Fruit fly (Drosophila melanogaster) S2 (cell line): ENCODE results near the gene OtopLc.

Experiments used
- CG8478 ChIP-seq: fragments of >200 bp; optimal IDR thresholded peaks from 2 replicates; lab custom pipeline; 2018
- CTCF ChIP-seq, 2 experiments: fragments of >200 bp; optimal IDR thresholded peaks; 2 replicates each; lab custom pipeline; 2018

Gene OtopLc

dm6 chrX:5638588-5638987 lies 24.1 kb downstream of the OtopLc start:
- TF ChIP-seq CG8478 (lab: Kevin White, UChicago) (no peak), CTCF (optimal IDR thresholded peaks at IDR 0.05; lab: Kevin White, UChicago) (no peak)

DNA sequence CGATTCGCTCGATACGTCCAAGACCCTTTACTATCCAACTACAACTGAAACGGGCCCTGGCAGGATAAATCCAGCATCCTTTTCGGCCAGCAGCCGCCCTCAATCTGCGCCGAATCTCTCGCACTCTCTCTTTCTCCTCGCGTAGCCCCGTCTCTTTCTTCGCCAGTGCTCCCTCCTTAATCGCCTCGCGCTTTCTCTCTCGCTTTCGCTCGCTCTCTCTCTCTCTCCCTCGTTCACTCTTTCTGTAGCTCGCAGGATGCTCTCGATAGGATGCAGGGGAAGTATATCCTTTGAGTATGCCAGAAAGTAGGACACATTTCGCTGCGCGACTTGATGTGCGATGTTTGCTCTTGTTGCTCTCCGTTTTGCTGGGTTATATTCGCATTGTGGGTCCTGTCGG lies 25.1 kb downstream of the OtopLc start:
- TF ChIP-seq CTCF (optimal IDR thresholded peaks at IDR 0.05; lab: Kevin White, UChicago) = no peak
- no peak for TF ChIP-seq CG8478 (lab: Kevin White, UChicago)

- TF ChIP-seq CG8478 (lab: Kevin White, UChicago) (no peak), CTCF (optimal IDR thresholded peaks at IDR 0.05; lab: Kevin White, UChicago) (no peak)
Observed at dm6 chrX:5636529-5637099, 26.0 kb downstream of the OtopLc start.

dm6 chrX:5634714-5635113 lies 27.9 kb downstream of the OtopLc start:
- no peak for TF ChIP-seq CG8478 (lab: Kevin White, UChicago)
- no peak for TF ChIP-seq CTCF (optimal IDR thresholded peaks at IDR 0.05; lab: Kevin White, UChicago)

DNA sequence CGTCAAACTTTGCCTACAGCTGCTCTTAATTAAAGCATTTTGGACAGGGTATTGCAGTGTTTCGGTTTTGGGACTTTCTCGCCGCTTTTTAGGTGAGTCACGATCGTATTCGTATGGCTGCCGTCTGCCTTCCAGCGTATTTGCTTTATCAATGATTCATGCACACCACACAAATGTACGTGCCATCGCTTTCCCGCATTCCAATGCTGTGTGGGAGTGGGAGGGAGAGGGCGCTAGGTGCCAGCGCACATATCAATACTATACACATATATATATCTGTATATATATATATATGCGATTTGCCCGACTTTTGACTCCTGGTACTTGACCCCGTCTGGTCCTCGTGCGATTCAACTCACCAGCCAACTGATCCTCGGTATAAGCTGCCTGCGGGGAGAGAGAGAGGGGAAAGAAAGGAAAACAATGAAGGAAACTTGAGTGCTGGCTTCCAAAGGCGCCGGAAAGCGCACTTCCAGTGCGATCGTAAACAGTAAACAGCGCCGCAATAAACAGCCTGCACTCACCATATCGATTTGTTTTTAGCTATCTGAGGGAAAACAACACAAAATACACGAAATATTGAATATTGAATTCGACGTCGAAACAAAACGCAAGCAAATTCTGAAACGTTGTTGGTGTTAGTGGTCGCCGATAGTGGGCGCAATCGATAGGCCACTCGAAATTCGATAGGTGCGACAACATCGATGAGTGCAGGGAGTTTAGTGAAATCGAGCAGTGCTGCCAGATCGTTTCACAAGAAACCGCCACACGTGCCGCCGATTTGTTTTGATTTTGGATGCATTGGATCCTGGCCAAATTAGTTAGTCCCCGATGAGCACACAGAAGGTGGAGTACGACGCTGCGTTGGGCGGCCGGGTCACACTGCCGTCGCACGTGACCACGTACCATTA lies 40.5 kb downstream of the OtopLc start, which contains the start of the genes Mlc-c and Pop1:
Gene Mlc-c (minus strand): TSS at position 647 of the 911 bp plus-strand sequence.
Gene Pop1 (plus strand): TSS at position 756 of the 911 bp plus-strand sequence.
- TF ChIP-seq CG8478 (lab: Kevin White, UChicago) (no peak), CTCF (optimal IDR thresholded peaks at IDR 0.05; lab: Kevin White, UChicago) (peak; percentile 44 to 62)

DNA sequence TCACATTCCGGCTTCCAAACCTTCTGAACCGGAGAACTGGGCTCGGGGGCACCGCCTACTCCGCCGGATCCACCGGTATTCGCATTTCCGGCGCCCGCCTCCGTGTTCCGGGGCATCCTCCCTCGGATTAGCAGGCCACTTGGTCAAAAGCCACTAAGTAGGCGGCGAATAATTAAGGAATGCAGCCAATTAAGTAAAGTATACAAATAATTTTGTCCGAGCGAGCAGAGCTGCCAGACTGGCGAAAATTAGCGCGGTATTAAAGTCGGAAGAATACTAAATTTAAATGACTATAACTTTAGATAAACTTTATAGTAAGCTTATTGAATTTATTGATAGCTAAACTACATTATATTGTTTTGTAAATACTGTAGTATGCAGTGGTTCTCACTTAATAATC lies 44.1 kb downstream of the OtopLc start, which contains the start of gene RhoGAP5A:
Gene RhoGAP5A (minus strand): TSS at position 245 of the 400 bp plus-strand sequence.
- TF ChIP-seq CG8478 (lab: Kevin White, UChicago) (no peak), CTCF (optimal IDR thresholded peaks at IDR 0.05; lab: Kevin White, UChicago) (no peak)

DNA sequence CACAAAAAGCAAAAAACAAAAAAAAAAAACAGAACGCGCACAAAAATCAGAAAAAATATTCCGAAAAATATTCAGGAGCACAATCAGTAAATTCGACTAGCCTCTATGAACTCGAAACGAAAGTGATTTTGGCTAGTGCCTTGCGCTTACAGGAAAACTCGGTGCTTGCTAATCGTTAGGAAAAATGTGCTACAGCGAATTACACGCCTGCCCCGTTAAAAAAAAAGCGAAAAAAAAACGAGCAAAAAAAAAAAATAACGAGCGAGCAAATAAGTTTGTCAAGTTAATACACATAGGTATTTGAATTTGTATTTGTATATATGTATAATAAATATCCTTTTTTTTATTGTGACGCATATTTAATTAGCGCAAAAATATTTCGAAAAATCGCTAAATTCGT lies 46.4 kb downstream of the OtopLc start, which contains the start of gene CG34434:
Gene CG34434 (minus strand): TSS at position 101 of the 400 bp plus-strand sequence.
- TF ChIP-seq CG8478 (lab: Kevin White, UChicago) = no peak
- TF ChIP-seq CTCF (optimal IDR thresholded peaks at IDR 0.05; lab: Kevin White, UChicago) = no peak

DNA sequence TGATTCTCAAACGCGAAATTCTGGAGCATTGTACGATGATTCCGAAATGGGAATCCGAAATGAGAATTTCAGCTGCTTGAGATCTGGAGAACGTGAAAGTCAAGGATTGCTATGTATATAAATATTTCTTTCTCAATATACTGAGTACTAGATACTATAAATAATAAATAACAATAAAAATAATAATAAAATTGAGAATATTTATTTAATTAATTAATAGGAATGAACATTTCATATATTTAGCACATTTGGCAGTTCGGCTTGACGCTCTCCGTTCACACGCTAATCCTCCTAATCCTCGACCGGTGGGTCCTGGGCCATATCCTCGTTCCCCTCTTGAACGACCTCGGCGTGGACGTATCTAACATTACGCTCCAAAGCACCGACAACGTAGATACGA lies 48.3 kb downstream of the OtopLc start, which contains the start of gene CG34435:
Gene CG34435 (minus strand): TSS at position 101 of the 400 bp plus-strand sequence.
- TF ChIP-seq CTCF (optimal IDR thresholded peaks at IDR 0.05; lab: Kevin White, UChicago) = no peak
- no peak for TF ChIP-seq CG8478 (lab: Kevin White, UChicago)

DNA sequence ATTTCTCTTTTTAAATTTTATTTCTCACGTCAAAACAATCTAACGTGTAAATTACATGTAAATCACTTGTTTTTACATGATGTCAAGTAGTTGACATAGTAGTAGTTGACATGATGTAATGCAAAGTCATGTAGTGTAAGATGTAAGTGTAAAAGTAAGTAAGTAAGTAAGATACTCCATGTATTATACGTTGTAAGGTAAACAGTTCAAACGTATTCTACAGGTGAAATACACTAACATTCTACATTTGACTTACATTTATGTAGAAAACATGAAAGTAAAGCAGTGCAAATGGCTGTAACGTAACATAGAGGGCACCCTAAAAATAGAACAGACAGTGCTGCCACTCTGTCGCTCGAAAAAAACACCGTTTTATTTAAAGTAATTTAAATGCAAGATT lies 49.7 kb downstream of the OtopLc start:
- no peak for TF ChIP-seq CG8478 (lab: Kevin White, UChicago)
- TF ChIP-seq CTCF (optimal IDR thresholded peaks at IDR 0.05; lab: Kevin White, UChicago) = peak; percentile 90 to 95

- TF ChIP-seq CTCF (optimal IDR thresholded peaks at IDR 0.05; lab: Kevin White, UChicago) (no peak), CG8478 (lab: Kevin White, UChicago) (no peak)
Observed at dm6 chrX:5608472-5608871, 54.2 kb downstream of the OtopLc start.

DNA sequence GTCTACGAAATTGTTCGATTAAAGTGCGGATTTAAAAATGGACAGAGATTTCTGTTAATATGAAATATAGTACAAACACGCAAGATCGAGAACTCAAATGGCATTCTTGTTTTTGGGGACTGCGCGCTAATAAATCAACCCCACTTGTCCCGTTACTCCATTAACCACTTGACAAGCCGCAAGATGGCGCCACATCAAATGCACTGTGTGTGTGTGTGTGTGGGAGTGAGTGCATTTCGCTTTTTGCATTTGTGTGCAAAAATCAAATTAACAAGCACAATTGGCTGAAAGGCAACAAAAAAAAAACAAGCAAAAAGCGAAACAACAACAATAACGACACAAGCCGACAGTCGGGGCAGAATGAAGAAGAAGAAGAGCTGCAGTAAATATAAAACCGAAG lies 55.0 kb downstream of the OtopLc start:
- peak; percentile 71 to 77 for TF ChIP-seq CTCF (optimal IDR thresholded peaks at IDR 0.05; lab: Kevin White, UChicago)
- no peak for TF ChIP-seq CG8478 (lab: Kevin White, UChicago)

DNA sequence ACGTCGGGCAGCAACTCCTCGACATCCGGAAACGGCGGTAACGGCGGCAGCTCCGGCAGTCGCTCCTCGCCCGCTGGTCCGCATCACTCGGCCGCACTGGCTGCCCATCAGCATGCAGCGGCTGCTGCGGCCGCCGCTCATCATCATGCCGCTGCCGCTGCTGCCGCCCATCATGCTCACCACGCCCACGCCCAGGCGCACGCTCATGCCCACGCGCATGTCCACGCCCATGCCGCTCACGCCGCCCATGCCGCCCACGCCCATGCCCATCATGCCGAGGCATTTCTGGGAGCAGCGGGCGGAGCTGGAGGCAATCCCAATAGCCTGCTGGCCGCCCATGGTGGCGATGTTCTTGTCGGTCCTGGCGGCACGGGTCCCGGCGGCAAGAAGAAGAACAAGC lies 56.3 kb downstream of the OtopLc start:
- TF ChIP-seq CG8478 (lab: Kevin White, UChicago) (no peak), CTCF (optimal IDR thresholded peaks at IDR 0.05; lab: Kevin White, UChicago) (no peak)

dm6 chrX:5604181-5604580 lies 58.5 kb downstream of the OtopLc start:
- TF ChIP-seq CTCF (optimal IDR thresholded peaks at IDR 0.05; lab: Kevin White, UChicago) = no peak
- TF ChIP-seq CG8478 (lab: Kevin White, UChicago) = no peak

dm6 chrX:5603009-5603408 lies 59.7 kb downstream of the OtopLc start:
- TF ChIP-seq CTCF (optimal IDR thresholded peaks at IDR 0.05; lab: Kevin White, UChicago) (no peak), CG8478 (lab: Kevin White, UChicago) (no peak)

DNA sequence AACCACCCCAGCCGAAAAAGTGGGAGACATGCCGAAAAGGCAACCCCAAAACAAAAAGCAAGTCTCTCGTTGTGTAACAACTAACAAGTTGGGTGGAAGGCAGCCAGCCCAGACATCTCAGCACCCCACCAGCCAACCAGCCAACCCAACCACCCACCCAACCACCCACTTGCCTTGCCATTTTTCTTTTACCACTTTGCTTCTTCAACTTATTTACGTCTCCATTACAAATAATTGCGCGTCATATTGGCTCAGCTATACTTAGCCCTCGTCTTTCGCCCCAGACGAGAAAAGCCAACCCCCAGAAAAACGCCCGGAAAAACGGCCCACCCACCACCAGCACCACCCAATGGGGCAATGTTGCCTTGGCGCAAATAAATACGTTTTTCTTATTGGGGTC lies 60.4 kb downstream of the OtopLc start:
- no peak for TF ChIP-seq CTCF (optimal IDR thresholded peaks at IDR 0.05; lab: Kevin White, UChicago)
- TF ChIP-seq CG8478 (lab: Kevin White, UChicago) = no peak
